Worm (Caenorhabditis elegans) whole organism, L2 larva: Measurements from ENCODE around the gene rad-50.

ENCODE experiments used
- C34F6.9 ChIP-seq: fragments of 150-350 bp; optimal IDR thresholded peaks from 2 replicates; lab custom pipeline; 2014; ENCODE audit warnings: missing biosample characterization, missing genetic modification characterization
- F13H6.1 ChIP-seq: sonication (generic microtip); optimal IDR thresholded peaks from 2 replicates; lab custom pipeline; 2016; ENCODE audit warnings: missing genetic modification characterization, missing compliant biosample characterization
- R02D3.7 ChIP-seq: fragments of 150-350 bp; optimal IDR thresholded peaks from 2 replicates; lab custom pipeline; 2014; ENCODE audit warnings: missing biosample characterization, missing genetic modification characterization
- ZK546.5 ChIP-seq: sonication (generic microtip); optimal IDR thresholded peaks from 2 replicates; lab custom pipeline; 2017; ENCODE audit warnings: missing biosample characterization, missing genetic modification characterization
- ceh-16 ChIP-seq: fragments of 150-350 bp; optimal IDR thresholded peaks from 2 replicates; lab custom pipeline; 2014; ENCODE audit warnings: missing biosample characterization, missing genetic modification characterization
- ceh-82 ChIP-seq: fragments of 150-350 bp; optimal IDR thresholded peaks from 2 replicates; lab custom pipeline; 2014; ENCODE audit warnings: missing biosample characterization, missing genetic modification characterization
- egl-27 ChIP-seq: sonication (generic microtip); optimal IDR thresholded peaks from 3 replicates; lab custom pipeline; 2017; ENCODE audit warnings: missing biosample characterization, missing genetic modification reagents, missing genetic modification characterization
- elt-1 ChIP-seq: fragments of 150-350 bp; optimal IDR thresholded peaks from 2 replicates; lab custom pipeline; 2014; ENCODE audit warnings: missing biosample characterization, missing genetic modification characterization
- elt-3 ChIP-seq: sonication (generic microtip); optimal IDR thresholded peaks from 2 replicates; lab custom pipeline; 2017; ENCODE audit warnings: missing biosample characterization, missing genetic modification characterization
- fos-1 ChIP-seq: fragments of 150-350 bp; optimal IDR thresholded peaks from 2 replicates; lab custom pipeline; 2014; ENCODE audit warnings: missing biosample characterization, missing genetic modification characterization
- gmeb-1 ChIP-seq: fragments of 150-350 bp; optimal IDR thresholded peaks from 2 replicates; lab custom pipeline; 2014; ENCODE audit warnings: missing biosample characterization, missing genetic modification characterization
- lin-11 ChIP-seq: fragments of 150-350 bp; sonication (generic microtip); optimal IDR thresholded peaks from 2 replicates; lab custom pipeline; 2014; ENCODE audit warnings: missing biosample characterization, missing genetic modification characterization, inconsistent platforms, mixed read lengths
- lin-13 ChIP-seq: fragments of 150-350 bp; optimal IDR thresholded peaks from 2 replicates; lab custom pipeline; 2014; ENCODE audit warnings: missing biosample characterization, missing genetic modification reagents, missing genetic modification characterization
- lsy-2 ChIP-seq, 2 experiments: fragments of 150-350 bp in 1 of 2; sonication (generic microtip) in 1 of 2; optimal IDR thresholded peaks; 2 replicates each; lab custom pipeline; 2014 to 2017; ENCODE audit warnings: missing biosample characterization in 2 of 2, missing genetic modification characterization in 2 of 2
- mab-5 ChIP-seq: fragments of 150-350 bp; optimal IDR thresholded peaks from 2 replicates; lab custom pipeline; 2014; ENCODE audit warnings: missing biosample characterization, missing genetic modification characterization
- mbf-1 ChIP-seq: sonication (generic microtip); optimal IDR thresholded peaks from 2 replicates; lab custom pipeline; 2017; ENCODE audit warnings: missing biosample characterization, missing genetic modification characterization
- mdl-1 ChIP-seq, 2 experiments: fragments of 150-350 bp in 1 of 2; sonication (generic microtip) in 1 of 2; optimal IDR thresholded peaks; 2 replicates each; lab custom pipeline; 2017; ENCODE audit warnings: missing biosample characterization in 2 of 2, missing genetic modification characterization in 2 of 2
- nhr-10 ChIP-seq: sonication (generic microtip); optimal IDR thresholded peaks from 2 replicates; lab custom pipeline; 2017; ENCODE audit warnings: missing biosample characterization, missing genetic modification characterization
- nhr-11 ChIP-seq: fragments of 150-350 bp; optimal IDR thresholded peaks from 2 replicates; lab custom pipeline; 2014; ENCODE audit warnings: missing biosample characterization, missing genetic modification characterization
- nhr-12 ChIP-seq: fragments of 150-350 bp; optimal IDR thresholded peaks from 2 replicates; lab custom pipeline; 2014; ENCODE audit warnings: missing biosample characterization, missing genetic modification characterization
- nhr-21 ChIP-seq: fragments of 150-350 bp; optimal IDR thresholded peaks from 2 replicates; lab custom pipeline; 2014; ENCODE audit warnings: missing biosample characterization, missing genetic modification characterization
- nhr-237 ChIP-seq: fragments of 150-350 bp; optimal IDR thresholded peaks from 2 replicates; lab custom pipeline; 2014; ENCODE audit warnings: missing biosample characterization, missing genetic modification characterization
- nhr-6 ChIP-seq: fragments of 150-350 bp; optimal IDR thresholded peaks from 2 replicates; lab custom pipeline; 2014; ENCODE audit warnings: missing biosample characterization, missing genetic modification characterization
- nhr-77 ChIP-seq: fragments of 150-350 bp; optimal IDR thresholded peaks from 2 replicates; lab custom pipeline; 2014; ENCODE audit warnings: missing biosample characterization, missing genetic modification characterization
- peb-1 ChIP-seq: fragments of 150-350 bp; optimal IDR thresholded peaks from 2 replicates; lab custom pipeline; 2014; ENCODE audit warnings: missing biosample characterization, missing genetic modification characterization
- sem-4 ChIP-seq: fragments of 150-350 bp; optimal IDR thresholded peaks from 2 replicates; lab custom pipeline; 2014; ENCODE audit warnings: missing biosample characterization, missing genetic modification reagents, missing genetic modification characterization
- skn-1 ChIP-seq: sonication (generic microtip); optimal IDR thresholded peaks from 2 replicates; lab custom pipeline; 2017; ENCODE audit warnings: missing biosample characterization, missing genetic modification characterization
- sma-3 ChIP-seq: sonication (generic microtip); optimal IDR thresholded peaks from 2 replicates; lab custom pipeline; 2016; ENCODE audit warnings: missing genetic modification reagents, missing genetic modification characterization, missing compliant biosample characterization
- unc-55 ChIP-seq: fragments of 150-350 bp; sonication (generic microtip); optimal IDR thresholded peaks from 3 replicates; lab custom pipeline; 2014; ENCODE audit warnings: missing biosample characterization, missing genetic modification reagents, missing genetic modification characterization
- ztf-11 ChIP-seq: sonication (generic microtip); optimal IDR thresholded peaks from 2 replicates; lab custom pipeline; 2017; ENCODE audit warnings: missing biosample characterization, missing genetic modification characterization
- ztf-4 ChIP-seq: fragments of 150-350 bp; optimal IDR thresholded peaks from 2 replicates; lab custom pipeline; 2014; ENCODE audit warnings: missing biosample characterization, missing genetic modification characterization

The rad-50 gene

ce11 chrV:12252272-12252671, 6.8 kb downstream of the rad-50 start, which contains the start of gene lrx-1:
Gene lrx-1, plus strand, starts transcription at chrV:12252572.
- TF ChIP-seq sem-4 (tag; lab: Kevin White, UChicago): no peak
- TF ChIP-seq ceh-82 (tag; lab: Kevin White, UChicago): no peak
- TF ChIP-seq nhr-12: no peak
- TF ChIP-seq nhr-6 (tag; lab: Kevin White, UChicago): no peak
- no peak for TF ChIP-seq F13H6.1 (tag; lab: Kevin White, UChicago)
- TF ChIP-seq unc-55 (GFP tag; lab: Kevin White, UChicago): no peak
- no peak for TF ChIP-seq lin-13 (GFP tag; lab: Kevin White, UChicago)
- no peak for TF ChIP-seq R02D3.7 (tag; lab: Kevin White, UChicago)
- no peak for TF ChIP-seq nhr-77 (tag; lab: Kevin White, UChicago)
- no peak for TF ChIP-seq sma-3 (GFP tag; lab: Kevin White, UChicago)
- TF ChIP-seq fos-1 (tag; lab: Kevin White, UChicago): no peak
- no peak for TF ChIP-seq gmeb-1 (tag; lab: Kevin White, UChicago)
- no peak for TF ChIP-seq nhr-21 (tag; lab: Kevin White, UChicago)
- TF ChIP-seq elt-3 (tag; lab: Kevin White, UChicago): no peak
- TF ChIP-seq nhr-10 (tag; lab: Kevin White, UChicago): no peak

DNA sequence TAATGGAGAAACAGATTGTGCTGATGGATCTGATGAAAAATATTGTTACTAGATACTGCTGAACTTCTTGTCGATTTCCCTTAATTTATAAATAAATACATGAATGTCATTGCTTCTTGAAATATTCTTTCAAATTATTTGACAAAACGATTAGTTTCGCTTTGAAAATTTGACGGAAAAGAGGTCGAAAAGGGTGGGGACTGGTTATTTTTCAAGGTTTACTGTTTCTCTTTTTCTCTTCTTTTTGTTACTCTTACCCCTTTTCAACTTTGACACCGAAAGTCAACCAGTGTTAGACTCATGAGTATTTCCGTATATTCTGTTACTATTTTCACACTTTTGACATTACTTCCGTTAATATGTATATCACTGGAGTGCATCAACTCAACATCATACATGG, 9.9 kb downstream of the rad-50 start, which contains the start of gene T04H1.12:
Gene T04H1.12 (plus strand): TSS at position 301 of the 400 bp plus-strand sequence.
- TF ChIP-seq mbf-1 (no peak), R02D3.7 (tag; lab: Kevin White, UChicago) (no peak)

- TF ChIP-seq gmeb-1 (tag; lab: Kevin White, UChicago) (no peak), fos-1 (tag; lab: Kevin White, UChicago) (no peak), peb-1 (tag; lab: Kevin White, UChicago) (no peak), nhr-237 (tag; lab: Kevin White, UChicago) (no peak), ZK546.5 (tag; lab: Kevin White, UChicago) (no peak), ztf-11 (tag; lab: Kevin White, UChicago) (no peak), nhr-10 (tag; lab: Kevin White, UChicago) (no peak), skn-1 (no peak), sem-4 (tag; lab: Kevin White, UChicago) (no peak), mdl-1 (tag; optimal IDR thresholded peaks at IDR 0.05; lab: Kevin White, UChicago) (no peak), mbf-1 (no peak), nhr-6 (tag; lab: Kevin White, UChicago) (no peak), R02D3.7 (tag; lab: Kevin White, UChicago) (no peak), ztf-4 (tag; lab: Kevin White, UChicago) (no peak), lin-11 (no peak), ceh-16 (tag; lab: Kevin White, UChicago) (no peak), nhr-11 (tag; lab: Kevin White, UChicago) (no peak)
These were observed 11.0 kb downstream of the rad-50 start, which contains the start of gene ugt-55 for ce11 chrV:12256398-12256797. Gene ugt-55, plus strand, starts transcription at chrV:12256698.

DNA sequence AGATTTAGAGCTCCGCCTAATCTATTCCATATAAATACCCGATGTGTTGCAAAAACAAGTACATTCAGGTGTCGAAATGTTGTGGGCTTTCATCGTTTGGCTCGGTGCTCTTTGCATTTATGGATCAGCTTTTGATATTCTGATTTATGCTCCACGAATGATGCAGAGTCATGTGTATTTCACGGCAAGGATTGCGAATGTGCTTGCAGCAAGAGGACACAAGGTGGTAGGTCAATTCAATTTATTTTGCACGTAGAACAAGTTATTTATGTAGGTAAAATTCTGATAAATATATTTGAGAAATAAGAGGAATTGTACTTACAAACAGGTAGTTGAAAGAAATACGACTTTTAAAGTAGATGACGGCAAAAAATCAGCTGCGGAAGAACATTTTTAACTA, 13.5 kb downstream of the rad-50 start, which contains the start of gene ugt-56:
Gene ugt-56 (plus strand): TSS at position 61 of the 400 bp plus-strand sequence.
- no peak for TF ChIP-seq nhr-21 (tag; lab: Kevin White, UChicago)
- TF ChIP-seq gmeb-1 (tag; lab: Kevin White, UChicago): no peak
- TF ChIP-seq mab-5: no peak
- TF ChIP-seq elt-1: no peak
- no peak for TF ChIP-seq C34F6.9 (tag; lab: Kevin White, UChicago)
- TF ChIP-seq skn-1: no peak
- no peak for TF ChIP-seq lin-13 (GFP tag; lab: Kevin White, UChicago)
- TF ChIP-seq ztf-11 (tag; lab: Kevin White, UChicago): no peak
- no peak for TF ChIP-seq mdl-1 (tag; optimal IDR thresholded peaks at IDR 0.05; lab: Kevin White, UChicago)
- no peak for TF ChIP-seq nhr-77 (tag; lab: Kevin White, UChicago)
- no peak for TF ChIP-seq egl-27 (tag; lab: Kevin White, UChicago)
- TF ChIP-seq ceh-16 (tag; lab: Kevin White, UChicago): no peak
- TF ChIP-seq peb-1 (tag; lab: Kevin White, UChicago): no peak
- TF ChIP-seq nhr-237 (tag; lab: Kevin White, UChicago): no peak
- TF ChIP-seq sma-3 (GFP tag; lab: Kevin White, UChicago): no peak

ce11 chrV:12261377-12261776, 15.9 kb downstream of the rad-50 start, which contains the start of gene tbb-6:
Gene tbb-6, plus strand, starts transcription at chrV:12261531.
- TF ChIP-seq lsy-2 (tag; optimal IDR thresholded peaks at IDR 0.05; lab: Kevin White, UChicago) (no peak), ceh-16 (tag; lab: Kevin White, UChicago) (no peak), C34F6.9 (tag; lab: Kevin White, UChicago) (peak; percentile 34), gmeb-1 (tag; lab: Kevin White, UChicago) (no peak), sma-3 (GFP tag; lab: Kevin White, UChicago) (no peak), R02D3.7 (tag; lab: Kevin White, UChicago) (no peak)
